Fruit fly (Drosophila melanogaster): ENCODE measurements around the gene AP-1gamma.

Gene AP-1gamma

dm6 chrX:9120828-9121754 lies 12.6 kb downstream of the AP-1gamma start (continued):
- TF ChIP-seq crol (GFP tag; IDR thresholded peaks at IDR 0.05) (0 out of 2 replicates have a peak, but pooled peaks have one; percentile 16), Fer3 (tag; optimal IDR thresholded peaks at IDR 0.05) (peak; percentile 50), Asciz (GFP tag; optimal IDR thresholded peaks at IDR 0.05) (peak; percentile 11), fd96Cb (tag; optimal IDR thresholded peaks at IDR 0.05) (peak; percentile 49), dysf (GFP tag; IDR thresholded peaks at IDR 0.05) (peak; percentile 61; the same call in 2 of the 3 replicates), mam (GFP tag; optimal IDR thresholded peaks at IDR 0.05) (peak; percentile 47), Fer1 (GFP tag; optimal IDR thresholded peaks at IDR 0.05) (peak; percentile 52), Hr78 (GFP tag; optimal IDR thresholded peaks at IDR 0.05) (no peak), CG10366 (GFP tag; IDR thresholded peaks at IDR 0.05) (peak; percentile 24; the same call in 1 of the 2 replicates), run (tag; optimal IDR thresholded peaks at IDR 0.05) (no peak), CG10209 (GFP tag; optimal IDR thresholded peaks at IDR 0.05) (peak; percentile 20), ci (GFP tag; IDR thresholded peaks at IDR 0.05) (peak; percentile 12; the same call in 1 of the 3 replicates), Side (GFP tag; optimal IDR thresholded peaks at IDR 0.05) (peak; percentile 7), E2f2 (GFP tag; IDR thresholded peaks at IDR 0.05) (no peak), ems (GFP tag; optimal IDR thresholded peaks at IDR 0.05) (peak; percentile 31), D19B (GFP tag; optimal IDR thresholded peaks at IDR 0.05) (peak; percentile 81), CG1233 (GFP tag; optimal IDR thresholded peaks at IDR 0.05) (peak; percentile 36), CG10267 (tag; optimal IDR thresholded peaks at IDR 0.05) (peak; percentile 50), rib (GFP tag; IDR thresholded peaks at IDR 0.05) (no peak), CoRest (tag; optimal IDR thresholded peaks at IDR 0.05) (peak; percentile 31), vfl (GFP tag; optimal IDR thresholded peaks at IDR 0.05) (peak; percentile 7), CG7372 (GFP tag; IDR thresholded peaks at IDR 0.05) (0 out of 2 replicates have a peak, but pooled peaks have one; percentile 12), Sry-β (GFP tag; optimal IDR thresholded peaks at IDR 0.05) (no peak), H2.0 (GFP tag; IDR thresholded peaks at IDR 0.05) (0 out of 2 replicates have a peak, but pooled peaks have one; percentile 33), Oaz (GFP tag; IDR thresholded peaks at IDR 0.05) (no peak), CG13424 (tag; optimal IDR thresholded peaks at IDR 0.05) (peak; percentile 50), tup (GFP tag; optimal IDR thresholded peaks at IDR 0.05) (no peak), Lpt (GFP tag; optimal IDR thresholded peaks at IDR 0.05) (no peak), Drgx (GFP tag; IDR thresholded peaks at IDR 0.05) (peak; percentile 34; the same call in 1 of the 2 replicates), Vsx1 (GFP tag; optimal IDR thresholded peaks at IDR 0.05) (no peak), CG17829 (tag; optimal IDR thresholded peaks at IDR 0.05) (peak; percentile 40), crp (GFP tag; optimal IDR thresholded peaks at IDR 0.05) (no peak), bcd (GFP tag; optimal IDR thresholded peaks at IDR 0.05) (peak; percentile 29), Nf-YC (tag; optimal IDR thresholded peaks at IDR 0.05) (no peak), CG1647 (GFP tag; optimal IDR thresholded peaks at IDR 0.05) (peak; percentile 19), CG1024 (GFP tag; IDR thresholded peaks at IDR 0.05) (peak; percentile 39; the same call in 1 of the 2 replicates), CG13296 (GFP tag; optimal IDR thresholded peaks at IDR 0.05) (peak; percentile 25), unc-4 (GFP tag; IDR thresholded peaks at IDR 0.05; ENCODE audit: partially characterized antibody) (no peak), aop (GFP tag; IDR thresholded peaks at IDR 0.05) (no peak), Aef1 (GFP tag; IDR thresholded peaks at IDR 0.05) (peak; percentile 16; the same call in 1 of the 3 replicates), Ptx1 (GFP tag; IDR thresholded peaks at IDR 0.05) (peak; percentile 46; the same call in 1 of the 2 replicates), CG17612 (GFP tag; IDR thresholded peaks at IDR 0.05) (no peak), trh (GFP tag; optimal IDR thresholded peaks at IDR 0.05) (no peak), D (optimal IDR thresholded peaks at IDR 0.05) (no peak), D (GFP tag; optimal IDR thresholded peaks at IDR 0.05) (peak; percentile 37), Camta (GFP tag; optimal IDR thresholded peaks at IDR 0.05) (peak; percentile 12), CG8359 (GFP tag; optimal IDR thresholded peaks at IDR 0.05; ENCODE audit: borderline replicate concordance) (peak; percentile 18), gcm2 (GFP tag; optimal IDR thresholded peaks at IDR 0.05) (no peak)
